Fruit fly (Drosophila melanogaster) whole organism, embryonic: ENCODE measurements around the gene CG2854.

Experiments
- BtbVII ChIP-seq: fragments of 200-800 bp; sonication (Bioruptor generic); optimal IDR thresholded peaks from 3 replicates; lab custom pipeline; 2017; ENCODE audit warnings: missing biosample characterization, mild to moderate bottlenecking, missing genetic modification characterization
- CG10462 ChIP-seq: fragments of 200-800 bp; sonication (Bioruptor generic); optimal IDR thresholded peaks from 2 replicates; lab custom pipeline; 2016; ENCODE audit warnings: missing biosample characterization, missing genetic modification characterization
- CG10979 ChIP-seq: fragments of 200-800 bp; sonication (Bioruptor generic); optimal IDR thresholded peaks from 2 replicates; lab custom pipeline; 2018; ENCODE audit warnings: missing biosample characterization, mild to moderate bottlenecking, missing genetic modification characterization, moderate library complexity
- CG11723 ChIP-seq: fragments of 200-800 bp; sonication (Bioruptor generic); optimal IDR thresholded peaks from 2 replicates; lab custom pipeline; 2017; ENCODE audit warnings: missing biosample characterization, mild to moderate bottlenecking, missing genetic modification characterization
- CG14014 ChIP-seq: fragments of 200-800 bp; sonication (Bioruptor generic); IDR thresholded peaks from 2 replicates; pipeline ENCODE4 v1.3.6; 2022; ENCODE audit warnings: missing biosample characterization, missing genetic modification characterization
- CG14965 ChIP-seq: fragments of 200-800 bp; sonication (Bioruptor generic); optimal IDR thresholded peaks from 2 replicates; lab custom pipeline; 2016; ENCODE audit warnings: missing biosample characterization, missing genetic modification characterization, borderline replicate concordance
- CG17568 ChIP-seq: fragments of 200-800 bp; sonication (Bioruptor generic); optimal IDR thresholded peaks from 2 replicates; lab custom pipeline; 2018; ENCODE audit warnings: missing biosample characterization, mild to moderate bottlenecking, missing genetic modification characterization, moderate library complexity
- CG17829 ChIP-seq: fragments of 200-800 bp; optimal IDR thresholded peaks from 2 replicates; lab custom pipeline; 2019; ENCODE audit warnings: missing biosample characterization, mild to moderate bottlenecking, missing genetic modification characterization, moderate library complexity
- CG2120 ChIP-seq: fragments of 200-800 bp; sonication (Bioruptor generic); optimal IDR thresholded peaks from 3 replicates; lab custom pipeline; 2016; ENCODE audit warnings: missing biosample characterization, missing genetic modification characterization
- CG2129 ChIP-seq: fragments of 200-800 bp; sonication (Bioruptor generic); IDR thresholded peaks from 2 replicates; pipeline ENCODE4 v1.3.6; 2022; ENCODE audit warnings: missing biosample characterization, missing genetic modification characterization; ENCODE audit not compliant: partially characterized antibody
- CG30020 ChIP-seq: fragments of 200-800 bp; optimal IDR thresholded peaks from 2 replicates; lab custom pipeline; 2019; ENCODE audit warnings: missing biosample characterization, mild to moderate bottlenecking, missing genetic modification characterization, moderate library complexity
- CG3065 ChIP-seq: fragments of 200-800 bp; sonication (Bioruptor generic); optimal IDR thresholded peaks from 2 replicates; lab custom pipeline; 2016; ENCODE audit warnings: missing biosample characterization, missing genetic modification characterization
- CG31224 ChIP-seq: fragments of 200-800 bp; sonication (Bioruptor generic); IDR thresholded peaks from 2 replicates; pipeline ENCODE4 v1.3.6; 2022; ENCODE audit warnings: missing biosample characterization, missing genetic modification characterization
- CG3281 ChIP-seq: fragments of 200-800 bp; sonication (Bioruptor generic); optimal IDR thresholded peaks from 3 replicates; lab custom pipeline; 2017; ENCODE audit warnings: missing biosample characterization, mild to moderate bottlenecking, missing genetic modification characterization
- CG42726 ChIP-seq: fragments of 200-800 bp; sonication (Bioruptor generic); IDR thresholded peaks from 2 replicates; pipeline ENCODE4 v1.3.6; 2022; ENCODE audit warnings: missing biosample characterization, missing genetic modification characterization; ENCODE audit not compliant: partially characterized antibody
- CG4282 ChIP-seq: fragments of 200-800 bp; sonication (Bioruptor generic); optimal IDR thresholded peaks from 2 replicates; lab custom pipeline; 2016; ENCODE audit warnings: missing biosample characterization, missing genetic modification characterization
- CG4404 ChIP-seq: fragments of 200-800 bp; sonication (Bioruptor generic); IDR thresholded peaks from 2 replicates; pipeline ENCODE4 v1.3.6; 2022; ENCODE audit warnings: missing biosample characterization, missing genetic modification characterization
- CG6854 ChIP-seq: fragments of 200-800 bp; sonication (Bioruptor generic); optimal IDR thresholded peaks from 3 replicates; lab custom pipeline; 2017; ENCODE audit warnings: missing biosample characterization, mild to moderate bottlenecking, missing genetic modification characterization
- CG9215 ChIP-seq: fragments of 200-800 bp; sonication (Bioruptor generic); IDR thresholded peaks from 2 replicates; pipeline ENCODE4 v1.3.6; 2022; ENCODE audit warnings: missing biosample characterization, missing genetic modification characterization
- CHES-1-like ChIP-seq: fragments of 200-800 bp; sonication (Bioruptor generic); optimal IDR thresholded peaks from 2 replicates; lab custom pipeline; 2016; ENCODE audit warnings: missing biosample characterization, missing genetic modification characterization
- Chrac-16 ChIP-seq: fragments of 200-800 bp; sonication (Bioruptor generic); optimal IDR thresholded peaks from 3 replicates; lab custom pipeline; 2016; ENCODE audit warnings: missing biosample characterization, missing genetic modification characterization
- CkIIα-i1 ChIP-seq: fragments of 200-800 bp; sonication (Bioruptor generic); IDR thresholded peaks from 2 replicates; pipeline ENCODE4 v1.3.6; 2022; ENCODE audit warnings: missing biosample characterization, missing genetic modification characterization
- Dip3 ChIP-seq: fragments of 200-800 bp; sonication (Bioruptor generic); optimal IDR thresholded peaks from 3 replicates; lab custom pipeline; 2016; ENCODE audit warnings: missing biosample characterization, missing genetic modification characterization
- Fer3 ChIP-seq: fragments of 200-800 bp; sonication (Bioruptor generic); optimal IDR thresholded peaks from 2 replicates; lab custom pipeline; 2018; ENCODE audit warnings: missing biosample characterization, mild to moderate bottlenecking, missing genetic modification characterization, moderate library complexity
- HmgZ ChIP-seq: fragments of 200-800 bp; sonication (Bioruptor generic); optimal IDR thresholded peaks from 2 replicates; lab custom pipeline; 2018; ENCODE audit warnings: missing biosample characterization, mild to moderate bottlenecking, missing genetic modification characterization
- Mad ChIP-seq: fragments of 200-800 bp; sonication (Bioruptor generic); optimal IDR thresholded peaks from 2 replicates; lab custom pipeline; 2016; ENCODE audit warnings: missing biosample characterization, missing genetic modification characterization
- Med ChIP-seq: fragments of 200-800 bp; sonication (Bioruptor generic); peaks from one replicate; lab custom pipeline; 2016; ENCODE audit warnings: missing biosample characterization, missing genetic modification characterization, mild to moderate bottlenecking, inconsistent platforms, moderate library complexity
- Stat92E ChIP-seq, 3 experiments: fragments of >200 bp in 2 of 3; fragments of 200-800 bp in 1 of 3; sonication (Bioruptor generic) in 1 of 3; optimal IDR thresholded peaks; 2 replicates each; lab custom pipeline; 2017 to 2019; ENCODE audit warnings: missing biosample characterization in 3 of 3, missing genetic modification characterization in 3 of 3, mild to moderate bottlenecking in 1 of 3, moderate library complexity in 1 of 3
- amos ChIP-seq: fragments of 200-800 bp; sonication (Bioruptor generic); IDR thresholded peaks from 2 replicates; pipeline ENCODE4 v1.3.6; 2022; ENCODE audit warnings: missing biosample characterization, missing genetic modification characterization; ENCODE audit not compliant: partially characterized antibody
- bcd ChIP-seq: fragments of 200-800 bp; sonication (Bioruptor generic); optimal IDR thresholded peaks from 2 replicates; lab custom pipeline; 2017; ENCODE audit warnings: missing biosample characterization, mild to moderate bottlenecking, missing genetic modification characterization
- bigmax ChIP-seq: fragments of 200-800 bp; sonication (Bioruptor generic); optimal IDR thresholded peaks from 2 replicates; lab custom pipeline; 2018; ENCODE audit warnings: missing biosample characterization, mild to moderate bottlenecking, missing genetic modification characterization
- bowl ChIP-seq: fragments of 200-800 bp; sonication (Bioruptor generic); IDR thresholded peaks from 2 replicates; pipeline ENCODE4 v1.3.6; 2022; ENCODE audit warnings: missing biosample characterization, missing genetic modification characterization
- chm ChIP-seq: fragments of 200-800 bp; sonication (Bioruptor generic); IDR thresholded peaks from 2 replicates; pipeline ENCODE4 v1.3.6; 2022; ENCODE audit warnings: missing biosample characterization, missing genetic modification characterization
- croc ChIP-seq: fragments of 200-800 bp; sonication (Bioruptor generic); conservative IDR thresholded peaks from 3 replicates; pipeline ENCODE4 v1.3.6; 2022; ENCODE audit warnings: missing biosample characterization, missing genetic modification characterization
- dm ChIP-seq: fragments of 200-800 bp; sonication (Bioruptor generic); optimal IDR thresholded peaks from 3 replicates; lab custom pipeline; 2016; ENCODE audit warnings: missing biosample characterization, missing genetic modification characterization
- eyg ChIP-seq: fragments of 200-800 bp; sonication (Bioruptor generic); optimal IDR thresholded peaks from 3 replicates; lab custom pipeline; 2016; ENCODE audit warnings: missing biosample characterization, missing genetic modification characterization
- fd3F ChIP-seq: fragments of 200-800 bp; sonication (Bioruptor generic); optimal IDR thresholded peaks from 2 replicates; lab custom pipeline; 2018; ENCODE audit warnings: missing biosample characterization, mild to moderate bottlenecking, missing genetic modification characterization, moderate library complexity
- fu2 ChIP-seq: fragments of 200-800 bp; sonication (Bioruptor generic); optimal IDR thresholded peaks from 2 replicates; lab custom pipeline; 2016; ENCODE audit warnings: missing biosample characterization, missing genetic modification characterization
- gcm2 ChIP-seq: fragments of 200-800 bp; sonication (Bioruptor generic); optimal IDR thresholded peaks from 2 replicates; lab custom pipeline; 2016; ENCODE audit warnings: missing biosample characterization, missing genetic modification characterization
- lov ChIP-seq, 2 experiments: fragments of 200-800 bp in 1 of 2; fragments of >200 bp in 1 of 2; sonication (Bioruptor generic) in 1 of 2; IDR thresholded peaks in 1 of 2; optimal IDR thresholded peaks in 1 of 2; 2 replicates in 1 of 2; 3 replicates in 1 of 2; pipeline versions ENCODE4 v1.3.6 to Lab custom; 2017 to 2022; ENCODE audit warnings: missing biosample characterization in 1 of 2, missing genetic modification characterization in 1 of 2
- nerfin-1 ChIP-seq: fragments of 200-800 bp; sonication (Bioruptor generic); optimal IDR thresholded peaks from 3 replicates; lab custom pipeline; 2019; ENCODE audit warnings: missing biosample characterization, mild to moderate bottlenecking, missing genetic modification characterization, moderate library complexity
- pros ChIP-seq: fragments of 200-800 bp; sonication (Bioruptor generic); optimal IDR thresholded peaks from 3 replicates; lab custom pipeline; 2019; ENCODE audit warnings: missing biosample characterization, mild to moderate bottlenecking, missing genetic modification characterization, moderate library complexity
- sens-2 ChIP-seq: fragments of 200-800 bp; sonication (Bioruptor generic); IDR thresholded peaks from 2 replicates; pipeline ENCODE4 v1.3.6; 2022; ENCODE audit warnings: missing biosample characterization, missing genetic modification characterization
- shn ChIP-seq: fragments of 200-800 bp; sonication (Bioruptor generic); optimal IDR thresholded peaks from 3 replicates; lab custom pipeline; 2016; ENCODE audit warnings: missing biosample characterization, missing genetic modification characterization
- sisA ChIP-seq: fragments of 200-800 bp; sonication (Bioruptor generic); IDR thresholded peaks from 2 replicates; pipeline ENCODE4 v1.3.6; 2022; ENCODE audit warnings: missing biosample characterization, missing genetic modification characterization
- so ChIP-seq: fragments of 200-800 bp; sonication (Bioruptor generic); IDR thresholded peaks from 3 replicates; pipeline ENCODE4 v1.3.6; 2022; ENCODE audit warnings: missing biosample characterization, missing genetic modification characterization
- sr ChIP-seq: fragments of 200-800 bp; sonication (Bioruptor generic); IDR thresholded peaks from 3 replicates; pipeline ENCODE4 v1.3.6; 2022; ENCODE audit warnings: missing biosample characterization, missing genetic modification characterization
- tx ChIP-seq: fragments of 200-800 bp; sonication (Bioruptor generic); optimal IDR thresholded peaks from 2 replicates; lab custom pipeline; 2016; ENCODE audit warnings: missing biosample characterization, missing genetic modification characterization
- z ChIP-seq: fragments of 200-800 bp; sonication (Bioruptor generic); IDR thresholded peaks from 3 replicates; pipeline ENCODE4 v1.3.6; 2022; ENCODE audit warnings: missing biosample characterization, missing genetic modification characterization

Gene CG2854

DNA sequence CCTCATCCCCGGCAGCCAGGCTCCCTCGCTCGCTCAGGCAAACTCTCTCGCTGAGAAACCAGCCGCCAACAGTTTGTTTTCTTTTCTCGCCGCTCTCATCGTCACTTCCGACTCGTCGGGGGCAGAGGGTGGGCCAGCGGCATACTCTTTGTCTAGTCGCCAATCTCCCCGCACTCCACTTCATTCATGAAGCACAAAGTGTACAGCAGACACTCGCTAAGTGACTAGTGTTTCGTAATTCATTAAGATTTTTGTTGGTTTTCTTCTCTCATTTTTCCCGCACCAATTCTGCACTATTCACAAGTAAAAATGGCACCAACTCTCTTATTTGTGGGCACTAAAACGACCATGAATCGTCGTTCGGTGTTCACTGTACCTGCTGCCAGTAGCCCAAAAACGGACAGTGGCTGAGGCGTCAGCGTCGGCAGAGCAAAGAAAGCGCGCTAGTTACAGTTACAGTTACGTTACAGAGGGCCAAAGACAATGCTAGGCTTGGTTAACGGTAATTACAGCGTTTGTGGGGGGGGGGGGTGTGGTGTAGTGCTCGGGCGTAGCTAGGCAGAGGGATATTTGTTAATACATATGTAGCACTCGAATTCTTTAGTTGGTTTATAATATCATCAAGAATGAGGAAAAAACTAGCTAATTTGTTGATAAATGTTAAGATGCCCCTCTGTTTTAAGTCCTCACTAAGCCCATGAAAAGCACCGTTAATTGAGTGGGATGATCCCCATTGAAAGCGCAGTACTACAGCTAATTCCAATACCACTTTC is 29.3 kb upstream of the CG2854 start (continued):
- TF ChIP-seq CG14965 (GFP tag; lab: Kevin White, UChicago), result peak; percentile 90
- peak; percentile 76 for TF ChIP-seq CG30020 (tag; lab: Kevin White, UChicago)
- TF ChIP-seq lov (optimal IDR thresholded peaks at IDR 0.05; lab: Kevin White, UChicago), result no peak
- peak; percentile 98 for TF ChIP-seq lov (GFP tag; IDR thresholded peaks at IDR 0.05; lab: Robert Waterston, UW)
- TF ChIP-seq CG10462 (GFP tag; lab: Kevin White, UChicago), result peak; percentile 97
- peak; percentile 96 for TF ChIP-seq CG3281 (GFP tag; lab: Kevin White, UChicago)
- peak; percentile 97 for TF ChIP-seq croc (GFP tag; lab: Robert Waterston, UW)
- peak; percentile 99 for TF ChIP-seq HmgZ (tag; lab: Kevin White, UChicago)
- TF ChIP-seq Med (GFP tag; lab: Kevin White, UChicago), result peak; percentile 100
- TF ChIP-seq z (GFP tag; lab: Robert Waterston, UW), result peak; percentile 76; the same call in 2 of the 3 replicates
- TF ChIP-seq bowl (GFP tag; lab: Robert Waterston, UW), result peak; percentile 96
- TF ChIP-seq nerfin-1 (tag; lab: Kevin White, UChicago), result peak; percentile 97
- peak; percentile 98 for TF ChIP-seq shn
- peak; percentile 97 for TF ChIP-seq CG17568
- TF ChIP-seq CG4282 (GFP tag; lab: Kevin White, UChicago), result peak; percentile 98
- peak; percentile 98 for TF ChIP-seq BtbVII (GFP tag; lab: Kevin White, UChicago)
- TF ChIP-seq CG6854 (GFP tag; lab: Kevin White, UChicago), result peak; percentile 95
- peak; percentile 97 for TF ChIP-seq CG10979
- TF ChIP-seq CG9215, result peak; percentile 95
- peak; percentile 97 for TF ChIP-seq CG11723 (GFP tag; lab: Kevin White, UChicago)
- peak; percentile 99 for TF ChIP-seq Chrac-16
- peak; percentile 97 for TF ChIP-seq CG4404 (GFP tag; lab: Robert Waterston, UW)
- peak; percentile 98 for TF ChIP-seq Mad (GFP tag; lab: Kevin White, UChicago)
- peak; percentile 99 for TF ChIP-seq tx (GFP tag; lab: Kevin White, UChicago)
- no peak for TF ChIP-seq CG42726 (GFP tag; lab: Robert Waterston, UW)
- TF ChIP-seq Stat92E (GFP tag; optimal IDR thresholded peaks at IDR 0.05; lab: Kevin White, UChicago), result peak in 1 of 3 experiments; percentile 94
- TF ChIP-seq bcd (GFP tag; lab: Kevin White, UChicago), result peak; percentile 99
- TF ChIP-seq amos (GFP tag; lab: Robert Waterston, UW), result no peak
- TF ChIP-seq bigmax (GFP tag; lab: Kevin White, UChicago), result peak; percentile 72
- peak; percentile 98 for TF ChIP-seq Fer3 (tag; lab: Kevin White, UChicago)
- TF ChIP-seq sr, result peak; percentile 92
- peak; percentile 98 for TF ChIP-seq sens-2 (GFP tag; lab: Robert Waterston, UW)
- TF ChIP-seq CkIIα-i1, result peak; percentile 95
- TF ChIP-seq chm (GFP tag; lab: Robert Waterston, UW), result peak; percentile 99
- peak; percentile 98 for TF ChIP-seq Dip3 (GFP tag; lab: Kevin White, UChicago)
- TF ChIP-seq CG14014 (GFP tag; lab: Robert Waterston, UW), result peak; percentile 98
- TF ChIP-seq pros (GFP tag; lab: Kevin White, UChicago), result peak; percentile 60
- TF ChIP-seq fu2 (GFP tag; lab: Kevin White, UChicago), result peak; percentile 98
- peak; percentile 96 for TF ChIP-seq eyg (GFP tag; lab: Kevin White, UChicago)
- TF ChIP-seq sisA (GFP tag; lab: Robert Waterston, UW), result peak; percentile 99
- TF ChIP-seq CG31224, result peak; percentile 92
- peak; percentile 97 for TF ChIP-seq CG3065
- TF ChIP-seq CG2120 (GFP tag; lab: Kevin White, UChicago), result peak; percentile 99
- peak; percentile 98 for TF ChIP-seq so (GFP tag; lab: Robert Waterston, UW)
- TF ChIP-seq fd3F (GFP tag; lab: Kevin White, UChicago), result peak; percentile 96
- TF ChIP-seq gcm2 (GFP tag; lab: Kevin White, UChicago), result peak; percentile 96
- no peak for TF ChIP-seq CG2129 (GFP tag; lab: Robert Waterston, UW)
- peak; percentile 99 for TF ChIP-seq CHES-1-like
- TF ChIP-seq dm (GFP tag; lab: Kevin White, UChicago), result peak; percentile 98
- TF ChIP-seq CG17829 (tag; lab: Kevin White, UChicago), result peak; percentile 97
